Fruit fly (Drosophila melanogaster) whole organism, adult: ENCODE measurements around the gene CG3862.

Experiments used
- CG5204 ChIP-seq: fragments of 200-800 bp; sonication (Bioruptor generic); optimal IDR thresholded peaks from 2 replicates; lab custom pipeline; 2016; ENCODE audit warnings: missing biosample characterization, missing genetic modification characterization
- Crg-1 ChIP-seq: fragments of 200-800 bp; sonication (Bioruptor generic); optimal IDR thresholded peaks from 2 replicates; lab custom pipeline; 2016; ENCODE audit warnings: missing biosample characterization, missing genetic modification characterization
- ovo ChIP-seq: fragments of 200-800 bp; sonication (Bioruptor generic); optimal IDR thresholded peaks from 2 replicates; lab custom pipeline; 2016; ENCODE audit warnings: missing biosample characterization, missing genetic modification characterization

dm6 chr2L:826388-826787, 727 bp upstream of the CG3862 start:
- TF ChIP-seq ovo (GFP tag; lab: Kevin White, UChicago) (no peak), CG5204 (GFP tag; lab: Kevin White, UChicago) (no peak), Crg-1 (GFP tag; lab: Kevin White, UChicago) (no peak)
